Worm (Caenorhabditis elegans) whole organism, L4 larva: Measurements from ENCODE around the gene tpan-1.

Source experiments
- F10B5.3 ChIP-seq: sonication (generic microtip); optimal IDR thresholded peaks from 2 replicates; lab custom pipeline; 2016; ENCODE audit warnings: mild to moderate bottlenecking, missing genetic modification characterization, missing compliant biosample characterization
- Y5F2A.4 ChIP-seq: fragments of 200-800 bp; sonication (Bioruptor generic); optimal IDR thresholded peaks from 2 replicates; lab custom pipeline; 2018; ENCODE audit warnings: mild to moderate bottlenecking, missing genetic modification characterization, missing compliant biosample characterization
- Y75B8A.6 ChIP-seq: fragments of 200-800 bp; sonication (Bioruptor generic); IDR thresholded peaks from 2 replicates; pipeline ENCODE4 v1.3.6; 2022; ENCODE audit warnings: missing genetic modification reagents, missing genetic modification characterization, missing compliant biosample characterization
- ZK546.5 ChIP-seq, 2 experiments: sonication (generic microtip); optimal IDR thresholded peaks; 2 replicates each; lab custom pipeline; 2017; ENCODE audit warnings: missing biosample characterization in 2 of 2, missing genetic modification characterization in 2 of 2
- aha-1 ChIP-seq: fragments of 150-350 bp; peaks from one replicate; lab custom pipeline; 2014; ENCODE audit warnings: missing biosample characterization, missing genetic modification characterization
- aly-2 ChIP-seq: sonication (generic microtip); optimal IDR thresholded peaks from 2 replicates; lab custom pipeline; 2018; ENCODE audit warnings: missing biosample characterization, missing genetic modification characterization
- ceh-20 ChIP-seq: fragments of 200-800 bp; sonication (Bioruptor generic); IDR thresholded peaks from 2 replicates; pipeline ENCODE4 v1.3.6; 2022; ENCODE audit warnings: missing genetic modification reagents, missing genetic modification characterization, missing compliant biosample characterization
- ceh-32 ChIP-seq: sonication (generic microtip); optimal IDR thresholded peaks from 2 replicates; lab custom pipeline; 2016; ENCODE audit warnings: mild to moderate bottlenecking, missing genetic modification characterization, missing compliant biosample characterization; ENCODE audit not compliant: poor library complexity
- ceh-62 ChIP-seq: sonication (generic microtip); optimal IDR thresholded peaks from 2 replicates; lab custom pipeline; 2017; ENCODE audit warnings: missing biosample characterization, missing genetic modification characterization
- daf-12 ChIP-seq: fragments of 150-350 bp; optimal IDR thresholded peaks from 2 replicates; lab custom pipeline; 2014; ENCODE audit warnings: missing biosample characterization, missing genetic modification reagents, missing genetic modification characterization
- daf-16 ChIP-seq, 3 experiments: sonication (generic microtip); optimal IDR thresholded peaks; 2 replicates each; lab custom pipeline; 2016 to 2017; ENCODE audit warnings: missing genetic modification characterization in 3 of 3, missing genetic modification reagents in 3 of 3, mild to moderate bottlenecking in 2 of 3, missing compliant biosample characterization in 2 of 3, missing biosample characterization in 1 of 3, moderate library complexity in 1 of 3
- dmd-6 ChIP-seq: fragments of 200-800 bp; sonication (Bioruptor generic); IDR thresholded peaks from 2 replicates; pipeline ENCODE4 v1.3.6; 2022; ENCODE audit warnings: missing genetic modification reagents, missing genetic modification characterization, missing compliant biosample characterization
- dve-1 ChIP-seq: sonication (generic microtip); optimal IDR thresholded peaks from 2 replicates; lab custom pipeline; 2017; ENCODE audit warnings: antibody characterized with exemption, mild to moderate bottlenecking, missing genetic modification characterization, missing compliant biosample characterization; ENCODE audit not compliant: insufficient read depth
- egl-27 ChIP-seq: sonication (generic microtip); optimal IDR thresholded peaks from 3 replicates; lab custom pipeline; 2017; ENCODE audit warnings: missing biosample characterization, missing genetic modification reagents, missing genetic modification characterization
- fos-1 ChIP-seq: fragments of 150-350 bp; optimal IDR thresholded peaks from 2 replicates; lab custom pipeline; 2014; ENCODE audit warnings: missing biosample characterization, missing genetic modification characterization
- gei-8 ChIP-seq: fragments of 200-800 bp; sonication (Bioruptor generic); optimal IDR thresholded peaks from 2 replicates; lab custom pipeline; 2018; ENCODE audit warnings: mild to moderate bottlenecking, missing genetic modification characterization, missing compliant biosample characterization
- hif-1 ChIP-seq, 2 experiments: sonication (generic microtip); optimal IDR thresholded peaks; 2 replicates each; lab custom pipeline; 2016 to 2017; ENCODE audit warnings: missing compliant biosample characterization in 2 of 2, missing genetic modification characterization in 2 of 2, missing genetic modification reagents in 2 of 2, missing genotype in 2 of 2, mild to moderate bottlenecking in 1 of 2
- hlh-30 ChIP-seq: sonication (generic microtip); optimal IDR thresholded peaks from 2 replicates; lab custom pipeline; 2017; ENCODE audit warnings: antibody characterized with exemption, mild to moderate bottlenecking, missing genetic modification characterization, missing compliant biosample characterization; ENCODE audit not compliant: insufficient read depth
- lin-1 ChIP-seq: fragments of 200-800 bp; sonication (Bioruptor generic); IDR thresholded peaks from 2 replicates; pipeline ENCODE4 v1.3.6; 2022; ENCODE audit warnings: missing genetic modification reagents, missing genetic modification characterization, missing compliant biosample characterization
- lin-15B ChIP-seq: fragments of 150-350 bp; sonication (generic microtip); optimal IDR thresholded peaks from 3 replicates; lab custom pipeline; 2014; ENCODE audit warnings: missing biosample characterization, missing genetic modification characterization
- madf-5 ChIP-seq, 2 experiments: fragments of 200-800 bp; sonication (Bioruptor generic); IDR thresholded peaks; 2 replicates each; pipeline ENCODE4 v1.3.6; 2022; ENCODE audit warnings: missing compliant biosample characterization in 2 of 2, missing genetic modification characterization in 2 of 2
- mep-1 ChIP-seq: fragments of 150-350 bp; sonication (generic microtip); optimal IDR thresholded peaks from 3 replicates; lab custom pipeline; 2014; ENCODE audit warnings: missing biosample characterization, missing genetic modification characterization
- mes-2 ChIP-seq: sonication (generic microtip); optimal IDR thresholded peaks from 2 replicates; lab custom pipeline; 2016; ENCODE audit warnings: missing genotype, mild to moderate bottlenecking, missing genetic modification characterization, missing compliant biosample characterization; ENCODE audit not compliant: poor library complexity, severe bottlenecking
- nhr-11 ChIP-seq: fragments of 150-350 bp; optimal IDR thresholded peaks from 2 replicates; lab custom pipeline; 2014; ENCODE audit warnings: missing biosample characterization, missing genetic modification characterization
- nhr-111 ChIP-seq: fragments of 200-800 bp; sonication (Bioruptor generic); optimal IDR thresholded peaks from 2 replicates; lab custom pipeline; 2018; ENCODE audit warnings: mild to moderate bottlenecking, missing genetic modification characterization, missing compliant biosample characterization
- nhr-28 ChIP-seq: fragments of 150-350 bp; optimal IDR thresholded peaks from 2 replicates; lab custom pipeline; 2014; ENCODE audit warnings: missing biosample characterization, missing genetic modification characterization
- nhr-48 ChIP-seq: sonication (generic microtip); optimal IDR thresholded peaks from 2 replicates; lab custom pipeline; 2016; ENCODE audit warnings: mild to moderate bottlenecking, missing genetic modification characterization, missing compliant biosample characterization
- nhr-6 ChIP-seq: fragments of 150-350 bp; optimal IDR thresholded peaks from 2 replicates; lab custom pipeline; 2014; ENCODE audit warnings: missing biosample characterization, missing genetic modification characterization
- pha-4 ChIP-seq, 2 experiments: fragments of 150-350 bp in 1 of 2; fragments of 200-800 bp in 1 of 2; sonication (Bioruptor generic) in 1 of 2; IDR thresholded peaks in 1 of 2; optimal IDR thresholded peaks in 1 of 2; 2 replicates each; pipeline versions ENCODE4 v1.3.6 to Lab custom; 2014 to 2022; ENCODE audit warnings: missing genetic modification characterization in 2 of 2, missing genetic modification reagents in 2 of 2, missing biosample characterization in 1 of 2, missing compliant biosample characterization in 1 of 2
- php-3 ChIP-seq: fragments of 200-800 bp; sonication (Bioruptor generic); IDR thresholded peaks from 2 replicates; pipeline ENCODE4 v1.3.6; 2022; ENCODE audit warnings: missing genetic modification reagents, missing genetic modification characterization, missing compliant biosample characterization
- sdz-12 ChIP-seq: fragments of 200-800 bp; sonication (Bioruptor generic); optimal IDR thresholded peaks from 2 replicates; lab custom pipeline; 2018; ENCODE audit warnings: mild to moderate bottlenecking, missing genetic modification characterization, missing compliant biosample characterization
- set-16 ChIP-seq: fragments of 200-800 bp; sonication (Bioruptor generic); IDR thresholded peaks from 2 replicates; pipeline ENCODE4 v1.3.6; 2022; ENCODE audit warnings: missing genetic modification reagents, missing genetic modification characterization, missing compliant biosample characterization
- skn-1 ChIP-seq: fragments of 150-350 bp; optimal IDR thresholded peaks from 2 replicates; lab custom pipeline; 2014; ENCODE audit warnings: missing biosample characterization, missing genetic modification characterization
- spr-1 ChIP-seq: sonication (generic microtip); optimal IDR thresholded peaks from 2 replicates; lab custom pipeline; 2016; ENCODE audit warnings: mild to moderate bottlenecking, missing genetic modification characterization, missing compliant biosample characterization
- tag-97 ChIP-seq: fragments of 200-800 bp; sonication (Bioruptor generic); IDR thresholded peaks from 2 replicates; pipeline ENCODE4 v1.3.6; 2022; ENCODE audit warnings: missing genetic modification characterization, missing compliant biosample characterization
- tra-1 ChIP-seq: fragments of 200-800 bp; sonication (Bioruptor generic); IDR thresholded peaks from 2 replicates; pipeline ENCODE4 v1.3.6; 2022; ENCODE audit warnings: missing genetic modification reagents, missing genetic modification characterization, missing compliant biosample characterization
- unc-130 ChIP-seq: sonication (generic microtip); optimal IDR thresholded peaks from 2 replicates; lab custom pipeline; 2016; ENCODE audit warnings: missing genetic modification reagents, missing genetic modification characterization, missing compliant biosample characterization
- zfp-3 ChIP-seq: fragments of 200-800 bp; sonication (Bioruptor generic); conservative IDR thresholded peaks from 2 replicates; pipeline ENCODE4 v1.3.6; 2022; ENCODE audit warnings: missing genetic modification reagents, missing genetic modification characterization, missing compliant biosample characterization
- zip-2 ChIP-seq: fragments of 150-350 bp; optimal IDR thresholded peaks from 2 replicates; lab custom pipeline; 2014; ENCODE audit warnings: missing biosample characterization, missing genetic modification characterization
- ztf-11 ChIP-seq: fragments of 150-350 bp; optimal IDR thresholded peaks from 2 replicates; lab custom pipeline; 2014; ENCODE audit warnings: missing biosample characterization, missing genetic modification characterization
- ztf-7 ChIP-seq: fragments of 150-350 bp; optimal IDR thresholded peaks from 2 replicates; lab custom pipeline; 2014; ENCODE audit warnings: missing biosample characterization, missing genetic modification characterization

Gene tpan-1

ce11 chrV:20745278-20745677 lies 44.0 kb upstream of the tpan-1 start:
- TF ChIP-seq gei-8 (no peak), nhr-6 (tag; lab: Kevin White, UChicago) (peak; percentile 9), ceh-62 (tag; lab: Kevin White, UChicago) (no peak), tra-1 (GFP tag; lab: Robert Waterston, UW) (no peak), pha-4 (GFP tag; IDR thresholded peaks at IDR 0.05; lab: Robert Waterston, UW) (no peak), pha-4 (tag; optimal IDR thresholded peaks at IDR 0.05; lab: Kevin White, UChicago) (peak; percentile 88)

ce11 chrV:20746805-20747204 lies 42.5 kb upstream of the tpan-1 start:
- no peak for TF ChIP-seq spr-1 (tag; lab: Kevin White, UChicago)
- no peak for TF ChIP-seq unc-130
- TF ChIP-seq zfp-3 (GFP tag; lab: Robert Waterston, UW): no peak
- no peak for TF ChIP-seq skn-1 (tag; lab: Kevin White, UChicago)
- TF ChIP-seq fos-1 (tag; lab: Kevin White, UChicago): no peak
- no peak for TF ChIP-seq sdz-12 (GFP tag; lab: Kevin White, UChicago)
- no peak for TF ChIP-seq hif-1 (tag; optimal IDR thresholded peaks at IDR 0.05; lab: Kevin White, UChicago)
- no peak for TF ChIP-seq daf-12
- no peak for TF ChIP-seq nhr-48 (tag; lab: Kevin White, UChicago)
- TF ChIP-seq egl-27 (tag; lab: Kevin White, UChicago): no peak
- no peak for TF ChIP-seq daf-16 (GFP tag; optimal IDR thresholded peaks at IDR 0.05; lab: Kevin White, UChicago)
- no peak for TF ChIP-seq daf-16 (tag; optimal IDR thresholded peaks at IDR 0.05; lab: Kevin White, UChicago)
- no peak for TF ChIP-seq nhr-6 (tag; lab: Kevin White, UChicago)
- no peak for TF ChIP-seq aly-2 (tag; lab: Kevin White, UChicago)
- no peak for TF ChIP-seq mep-1 (tag; lab: Kevin White, UChicago)
- TF ChIP-seq gei-8: no peak
- no peak for TF ChIP-seq dve-1 (tag; lab: Kevin White, UChicago)

ce11 chrV:20747964-20748363 lies 41.3 kb upstream of the tpan-1 start:
- TF ChIP-seq ZK546.5 (tag; optimal IDR thresholded peaks at IDR 0.05; lab: Kevin White, UChicago) (no peak), pha-4 (GFP tag; IDR thresholded peaks at IDR 0.05; lab: Robert Waterston, UW) (no peak), pha-4 (tag; optimal IDR thresholded peaks at IDR 0.05; lab: Kevin White, UChicago) (peak; percentile 57)
- TF ChIP-seq, all 104 proteins: peak for 1

- no peak for TF ChIP-seq Y5F2A.4 (GFP tag; lab: Kevin White, UChicago)
- TF ChIP-seq zip-2: no peak
- no peak for TF ChIP-seq dve-1 (tag; lab: Kevin White, UChicago)
- no peak for TF ChIP-seq ztf-7
- TF ChIP-seq nhr-28 (tag; lab: Kevin White, UChicago): peak; percentile 6
- no peak for TF ChIP-seq nhr-11 (tag; lab: Kevin White, UChicago)
- TF ChIP-seq nhr-111 (GFP tag; lab: Kevin White, UChicago): no peak
- no peak for TF ChIP-seq pha-4 (GFP tag; IDR thresholded peaks at IDR 0.05; lab: Robert Waterston, UW)
- TF ChIP-seq pha-4 (tag; optimal IDR thresholded peaks at IDR 0.05; lab: Kevin White, UChicago): peak; percentile 100
- TF ChIP-seq ceh-62 (tag; lab: Kevin White, UChicago): no peak
- no peak for TF ChIP-seq php-3 (GFP tag; lab: Robert Waterston, UW)
- TF ChIP-seq ceh-20 (GFP tag; lab: Robert Waterston, UW): no peak
These were observed 40.2 kb upstream of the tpan-1 start for ce11 chrV:20749098-20749497.

DNA sequence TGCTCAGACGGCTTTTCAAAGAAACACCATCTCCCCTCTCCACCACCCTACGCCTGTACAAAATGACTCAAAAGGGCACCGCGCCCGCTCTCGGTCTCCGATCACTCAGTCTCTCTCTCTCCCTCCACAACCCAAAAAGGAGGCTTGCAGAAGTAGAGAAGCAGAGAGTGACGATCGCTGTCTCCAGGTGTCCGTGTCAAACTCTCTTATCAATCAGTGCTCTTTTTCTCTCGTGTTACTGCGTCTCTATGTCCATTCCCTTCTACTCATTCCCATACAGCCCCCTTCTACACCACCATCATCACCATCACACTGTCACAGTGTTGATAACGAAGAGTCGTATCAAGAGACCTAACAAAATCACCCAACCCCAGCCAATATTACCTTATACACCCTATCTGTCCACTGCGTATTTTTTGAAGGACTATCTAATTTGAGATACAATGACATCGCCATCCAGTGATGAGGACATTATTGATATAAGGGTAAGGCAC lies 36.6 kb upstream of the tpan-1 start, which contains the start of gene pha-4:
Gene pha-4 (plus strand): TSS at position 444 of the 494 bp plus-strand sequence.
- TF ChIP-seq nhr-48 (tag; lab: Kevin White, UChicago): peak; percentile 40
- TF ChIP-seq ceh-62 (tag; lab: Kevin White, UChicago): no peak
- TF ChIP-seq nhr-11 (tag; lab: Kevin White, UChicago): no peak
- no peak for TF ChIP-seq unc-130
- TF ChIP-seq dve-1 (tag; lab: Kevin White, UChicago): peak; percentile 79
- no peak for TF ChIP-seq Y75B8A.6 (GFP tag; lab: Robert Waterston, UW)
- TF ChIP-seq hif-1 (tag; optimal IDR thresholded peaks at IDR 0.05; lab: Kevin White, UChicago): peak in 1 of 2 experiments; percentile 8
- peak; percentile 64; the same call in 1 of the 2 replicates for TF ChIP-seq dmd-6 (GFP tag; lab: Robert Waterston, UW)
- peak; percentile 43 for TF ChIP-seq set-16 (GFP tag; lab: Robert Waterston, UW)
- TF ChIP-seq mes-2 (tag; lab: Kevin White, UChicago): peak; percentile 59
- no peak; the same call in 1 of the 2 replicates for TF ChIP-seq lin-1 (GFP tag; lab: Robert Waterston, UW)
- TF ChIP-seq ztf-11 (tag; lab: Kevin White, UChicago): no peak
- no peak for TF ChIP-seq lin-15B (tag; lab: Kevin White, UChicago)
- TF ChIP-seq madf-5 (GFP tag; IDR thresholded peaks at IDR 0.05; lab: Robert Waterston, UW): no peak
- TF ChIP-seq tag-97: no peak
- peak; percentile 54 for TF ChIP-seq hlh-30 (tag; lab: Kevin White, UChicago)
- no peak for TF ChIP-seq F10B5.3 (tag; lab: Kevin White, UChicago)
- peak; percentile 23 for TF ChIP-seq aha-1 (tag; lab: Kevin White, UChicago)
- no peak for TF ChIP-seq ceh-32 (tag; lab: Kevin White, UChicago)
